Fruit fly (Drosophila melanogaster) whole organism, pupa: Measurements from ENCODE around the gene CG1785.

Experiments used
- CG10348 ChIP-seq: fragments of 200-800 bp; sonication (Bioruptor generic); IDR thresholded peaks from 2 replicates; pipeline ENCODE4 v1.3.6; 2022; ENCODE audit warnings: missing biosample characterization, missing genetic modification characterization
- CG15710 ChIP-seq: fragments of 200-800 bp; sonication (Bioruptor generic); optimal IDR thresholded peaks from 2 replicates; lab custom pipeline; 2018; ENCODE audit warnings: missing biosample characterization, mild to moderate bottlenecking, missing genetic modification characterization, moderate library complexity
- CG17806 ChIP-seq: fragments of 200-800 bp; sonication (Bioruptor generic); optimal IDR thresholded peaks from 2 replicates; lab custom pipeline; 2018; ENCODE audit warnings: missing biosample characterization, mild to moderate bottlenecking, missing genetic modification characterization, moderate library complexity
- CG4496 ChIP-seq: fragments of 200-800 bp; sonication (Bioruptor generic); IDR thresholded peaks from 3 replicates; pipeline ENCODE4 v1.3.6; 2022; ENCODE audit warnings: missing biosample characterization, missing genetic modification characterization
- CG8159 ChIP-seq: fragments of 200-800 bp; sonication (Bioruptor generic); optimal IDR thresholded peaks from 3 replicates; lab custom pipeline; 2018; ENCODE audit warnings: missing biosample characterization, mild to moderate bottlenecking, missing genetic modification characterization, moderate library complexity
- CG8301 ChIP-seq: fragments of 200-800 bp; sonication (Bioruptor generic); optimal IDR thresholded peaks from 2 replicates; lab custom pipeline; 2018; ENCODE audit warnings: missing biosample characterization, mild to moderate bottlenecking, missing genetic modification characterization
- Ets98B ChIP-seq: fragments of 200-800 bp; sonication (Bioruptor generic); IDR thresholded peaks from 2 replicates; pipeline ENCODE4 v1.3.6; 2022; ENCODE audit warnings: missing biosample characterization, missing genetic modification characterization
- rn ChIP-seq: fragments of 200-800 bp; sonication (Bioruptor generic); IDR thresholded peaks from 2 replicates; pipeline ENCODE4 v1.3.6; 2022; ENCODE audit warnings: missing biosample characterization, missing genetic modification characterization

DNA sequence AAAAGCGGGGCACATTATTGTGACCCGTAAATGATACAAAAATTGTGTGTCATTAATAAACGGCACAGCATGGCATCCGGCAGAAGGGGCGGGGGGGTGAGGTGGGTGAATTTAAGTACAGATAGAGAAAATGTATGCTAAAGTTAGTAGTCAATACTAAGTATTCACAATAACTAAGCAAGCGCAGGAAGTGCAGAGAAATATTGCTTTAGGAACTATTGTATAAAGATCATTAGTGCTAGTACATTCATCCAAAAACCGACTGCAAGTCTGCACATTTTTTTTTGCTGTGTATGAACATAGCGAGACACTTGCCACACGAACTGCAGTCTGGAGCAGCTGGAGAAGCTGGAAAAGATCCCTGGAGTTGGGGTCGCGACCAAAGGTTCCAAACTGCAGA, 45.3 kb upstream of the CG1785 start:
- TF ChIP-seq CG4496 (no peak), CG10348 (GFP tag; lab: Robert Waterston, UW) (no peak), rn (GFP tag; lab: Robert Waterston, UW) (no peak), CG15710 (tag; lab: Kevin White, UChicago) (peak; percentile 29), CG17806 (tag; lab: Kevin White, UChicago) (no peak), CG8159 (tag; lab: Kevin White, UChicago) (peak; percentile 22), Ets98B (GFP tag; lab: Robert Waterston, UW) (no peak), CG8301 (tag; lab: Kevin White, UChicago) (no peak)
